Worm (Caenorhabditis elegans): ENCODE measurements around the gene T07D3.9.

Gene T07D3.9

ce11 chrII:848519-848918, 52.2 kb downstream of the T07D3.9 start, which contains the start of the genes acdh-9 and F28A10.13 (continued):
- no peak for TF ChIP-seq spr-3 (GFP tag; optimal IDR thresholded peaks at IDR 0.05)
- TF ChIP-seq zip-11 (GFP tag; IDR thresholded peaks at IDR 0.05) = no peak
- no peak for TF ChIP-seq unc-62 (GFP tag; optimal IDR thresholded peaks at IDR 0.05 in 1 of 2)
- TF ChIP-seq unc-62 (tag; optimal IDR thresholded peaks at IDR 0.05) = no peak
- no peak for TF ChIP-seq fkh-10 (GFP tag; optimal IDR thresholded peaks at IDR 0.05)
- TF ChIP-seq T20F7.1 (GFP tag; optimal IDR thresholded peaks at IDR 0.05) = peak; percentile 62
- TF ChIP-seq dmd-8 (GFP tag; IDR thresholded peaks at IDR 0.05) = no peak
- no peak for TF ChIP-seq vab-7 (GFP tag; IDR thresholded peaks at IDR 0.05)
- TF ChIP-seq ztf-11 (tag; optimal IDR thresholded peaks at IDR 0.05) = no peak
- TF ChIP-seq daf-19 (GFP tag; conservative IDR thresholded peaks at IDR 0.05) = no peak
- no peak for TF ChIP-seq lin-13 (GFP tag; optimal IDR thresholded peaks at IDR 0.05)
- TF ChIP-seq lir-3 (tag; optimal IDR thresholded peaks at IDR 0.05) = no peak
- no peak for TF ChIP-seq F37D6.2 (tag; optimal IDR thresholded peaks at IDR 0.05)
- no peak for TF ChIP-seq cey-2 (tag; optimal IDR thresholded peaks at IDR 0.05; ENCODE audit: borderline replicate concordance, insufficient read depth)
- TF ChIP-seq gei-8 (GFP tag; optimal IDR thresholded peaks at IDR 0.05) = no peak
- TF ChIP-seq sdz-12 (GFP tag; optimal IDR thresholded peaks at IDR 0.05) = no peak
- TF ChIP-seq Y75B8A.6 (GFP tag; IDR thresholded peaks at IDR 0.05) = no peak
- peak in 1 of 2 experiments; percentile 58 for TF ChIP-seq lsy-2 (tag; optimal IDR thresholded peaks at IDR 0.05)
- TF ChIP-seq ceh-32 (tag; optimal IDR thresholded peaks at IDR 0.05; ENCODE audit: poor library complexity) = no peak
- TF ChIP-seq fos-1 (tag; optimal IDR thresholded peaks at IDR 0.05) = no peak
- TF ChIP-seq ceh-44 (GFP tag; IDR thresholded peaks at IDR 0.05) = no peak
- peak; percentile 46 for TF ChIP-seq ama-1 (optimal IDR thresholded peaks at IDR 0.05)
- peak; percentile 36 for TF ChIP-seq nhr-77 (tag; optimal IDR thresholded peaks at IDR 0.05)
- TF ChIP-seq zip-2 (tag; optimal IDR thresholded peaks at IDR 0.05) = no peak
- no peak for TF ChIP-seq ceh-62 (tag; optimal IDR thresholded peaks at IDR 0.05)
- no peak for TF ChIP-seq R02D3.7 (tag; optimal IDR thresholded peaks at IDR 0.05)
- TF ChIP-seq daf-8 (GFP tag; IDR thresholded peaks at IDR 0.05) = no peak
- TF ChIP-seq dve-1 (tag; optimal IDR thresholded peaks at IDR 0.05; ENCODE audit: insufficient read depth) = peak; percentile 88
- no peak for TF ChIP-seq unc-39 (tag; optimal IDR thresholded peaks at IDR 0.05)
- no peak for TF ChIP-seq lim-7 (GFP tag; IDR thresholded peaks at IDR 0.05)
- peak; percentile 83 for TF ChIP-seq dmd-6 (GFP tag; IDR thresholded peaks at IDR 0.05)
- TF ChIP-seq ceh-20 (GFP tag; IDR thresholded peaks at IDR 0.05) = 0 out of 2 replicates have a peak, but pooled peaks have one; percentile 15
- peak; percentile 51 for TF ChIP-seq nhr-11 (tag; optimal IDR thresholded peaks at IDR 0.05)
- no peak for TF ChIP-seq madf-9 (GFP tag; conservative IDR thresholded peaks at IDR 0.05)
- no peak for TF ChIP-seq nhr-41 (GFP tag; IDR thresholded peaks at IDR 0.05)
- TF ChIP-seq attf-4 (tag; optimal IDR thresholded peaks at IDR 0.05) = no peak
- no peak for TF ChIP-seq aly-2 (tag; optimal IDR thresholded peaks at IDR 0.05)
- no peak for TF ChIP-seq ZK337.2 (GFP tag; IDR thresholded peaks at IDR 0.05)
- TF ChIP-seq nhr-48 (tag; optimal IDR thresholded peaks at IDR 0.05) = no peak
- no peak for TF ChIP-seq ctbp-1 (GFP tag; IDR thresholded peaks at IDR 0.05)
- no peak for TF ChIP-seq set-16 (GFP tag; IDR thresholded peaks at IDR 0.05)
- TF ChIP-seq nhr-42 (GFP tag; IDR thresholded peaks at IDR 0.05) = no peak
- no peak for TF ChIP-seq lin-1 (GFP tag; IDR thresholded peaks at IDR 0.05)
- no peak for TF ChIP-seq lin-29 (GFP tag; IDR thresholded peaks at IDR 0.05)
- TF ChIP-seq nhr-28 (tag; optimal IDR thresholded peaks at IDR 0.05) = peak; percentile 83
- TF ChIP-seq daf-16 (GFP tag; optimal IDR thresholded peaks at IDR 0.05) = no peak
- TF ChIP-seq daf-16 (tag; optimal IDR thresholded peaks at IDR 0.05) = peak; percentile 73
- no peak for TF ChIP-seq tra-1 (GFP tag; IDR thresholded peaks at IDR 0.05)
- TF ChIP-seq lin-15B (tag; optimal IDR thresholded peaks at IDR 0.05) = no peak
- TF ChIP-seq hlh-11 (tag; optimal IDR thresholded peaks at IDR 0.05) = peak; percentile 89
- peak; percentile 86 for TF ChIP-seq hlh-30 (tag; optimal IDR thresholded peaks at IDR 0.05; ENCODE audit: insufficient read depth)
- no peak for TF ChIP-seq dmd-9 (GFP tag; IDR thresholded peaks at IDR 0.05)
- no peak for TF ChIP-seq F49E8.2 (tag; optimal IDR thresholded peaks at IDR 0.05; ENCODE audit: borderline replicate concordance)

Data from whole organism, L4 larva.